Worm (Caenorhabditis elegans) whole organism, young adult: ENCODE results near the gene T04B2.3.
A peak's percentile ranks its signal among the peaks of the same experiment; 100 is the strongest.

Experiments
- B0035.1 ChIP-seq: sonication (generic microtip); optimal IDR thresholded peaks from 2 replicates; lab custom pipeline; 2016; ENCODE audit warnings: missing genetic modification characterization, mild to moderate bottlenecking, missing compliant biosample characterization, missing genotype, missing genetic modification reagents
- B0261.1 ChIP-seq: sonication (generic microtip); optimal IDR thresholded peaks from 2 replicates; lab custom pipeline; 2016; ENCODE audit warnings: mild to moderate bottlenecking, missing genetic modification characterization, moderate library complexity, missing compliant biosample characterization
- K11D2.4 ChIP-seq: fragments of 200-800 bp; sonication (Bioruptor generic); IDR thresholded peaks from 2 replicates; pipeline ENCODE4 v1.3.6; 2022; ENCODE audit warnings: missing genetic modification reagents, missing genetic modification characterization, missing compliant biosample characterization
- T26A5.8 ChIP-seq: sonication (generic microtip); optimal IDR thresholded peaks from 2 replicates; lab custom pipeline; 2016; ENCODE audit warnings: missing genetic modification characterization, missing compliant biosample characterization
- aptf-3 ChIP-seq: fragments of 200-800 bp; sonication (Bioruptor generic); IDR thresholded peaks from 2 replicates; pipeline ENCODE4 v1.3.6; 2022; ENCODE audit warnings: missing genetic modification characterization, missing compliant biosample characterization
- attf-3 ChIP-seq: fragments of 200-800 bp; sonication (Bioruptor generic); conservative IDR thresholded peaks from 2 replicates; pipeline ENCODE4 v1.3.6; 2022; ENCODE audit warnings: missing genetic modification reagents, missing genetic modification characterization, missing compliant biosample characterization
- ccch-3 ChIP-seq: fragments of 200-800 bp; sonication (Bioruptor generic); optimal IDR thresholded peaks from 2 replicates; lab custom pipeline; 2018; ENCODE audit warnings: mild to moderate bottlenecking, missing genetic modification characterization, missing compliant biosample characterization
- cebp-2 ChIP-seq: fragments of 200-800 bp; sonication (Bioruptor generic); IDR thresholded peaks from 2 replicates; pipeline ENCODE4 v1.3.6; 2022; ENCODE audit warnings: missing genetic modification characterization, missing compliant biosample characterization
- ceh-40 ChIP-seq: fragments of 200-800 bp; sonication (Bioruptor generic); IDR thresholded peaks from 2 replicates; pipeline ENCODE4 v1.3.6; 2022; ENCODE audit warnings: missing genetic modification characterization, missing compliant biosample characterization
- dox-1 ChIP-seq: fragments of 200-800 bp; sonication (Bioruptor generic); IDR thresholded peaks from 2 replicates; pipeline ENCODE4 v1.3.6; 2022; ENCODE audit warnings: missing genetic modification reagents, missing genetic modification characterization, missing compliant biosample characterization
- dpff-1 ChIP-seq: sonication (generic microtip); optimal IDR thresholded peaks from 2 replicates; lab custom pipeline; 2017; ENCODE audit warnings: mild to moderate bottlenecking, missing genetic modification characterization, missing compliant biosample characterization
- dpl-1 ChIP-seq: fragments of 150-350 bp; optimal IDR thresholded peaks from 2 replicates; lab custom pipeline; 2014; ENCODE audit warnings: missing biosample characterization, missing genetic modification reagents, missing genetic modification characterization
- efl-1 ChIP-seq: fragments of 150-350 bp; optimal IDR thresholded peaks from 2 replicates; lab custom pipeline; 2014; ENCODE audit warnings: missing biosample characterization, missing genetic modification reagents, missing genetic modification characterization
- egl-44 ChIP-seq: fragments of 200-800 bp; sonication (Bioruptor generic); IDR thresholded peaks from 2 replicates; pipeline ENCODE4 v1.3.6; 2022; ENCODE audit warnings: missing genetic modification reagents, missing genetic modification characterization, missing compliant biosample characterization
- egrh-3 ChIP-seq: fragments of 200-800 bp; sonication (Bioruptor generic); IDR thresholded peaks from 2 replicates; pipeline ENCODE4 v1.3.6; 2022; ENCODE audit warnings: missing genetic modification reagents, missing genetic modification characterization, missing compliant biosample characterization
- hmg-1.2 ChIP-seq: fragments of 200-800 bp; sonication (Bioruptor generic); IDR thresholded peaks from 2 replicates; pipeline ENCODE4 v1.3.6; 2022; ENCODE audit warnings: missing genetic modification reagents, missing genetic modification characterization, missing compliant biosample characterization
- lag-1 ChIP-seq: fragments of 200-800 bp; sonication (Bioruptor generic); IDR thresholded peaks from 2 replicates; pipeline ENCODE4 v1.3.6; 2022; ENCODE audit warnings: missing genetic modification reagents, missing genetic modification characterization, missing compliant biosample characterization
- lin-26 ChIP-seq: fragments of 200-800 bp; sonication (Bioruptor generic); IDR thresholded peaks from 2 replicates; pipeline ENCODE4 v1.3.6; 2022; ENCODE audit warnings: missing genetic modification reagents, missing genetic modification characterization, missing compliant biosample characterization
- madf-6 ChIP-seq: fragments of 200-800 bp; sonication (Bioruptor generic); IDR thresholded peaks from 2 replicates; pipeline ENCODE4 v1.3.6; 2022; ENCODE audit warnings: missing genetic modification reagents, missing genetic modification characterization, missing compliant biosample characterization
- madf-8 ChIP-seq: fragments of 200-800 bp; sonication (Bioruptor generic); conservative IDR thresholded peaks from 2 replicates; pipeline ENCODE4 v1.3.6; 2022; ENCODE audit warnings: missing genetic modification reagents, missing genetic modification characterization, missing compliant biosample characterization
- mel-28 ChIP-seq: sonication (generic microtip); optimal IDR thresholded peaks from 2 replicates; lab custom pipeline; 2016; ENCODE audit warnings: borderline replicate concordance, mild to moderate bottlenecking, missing genetic modification characterization, missing compliant biosample characterization
- nhr-120 ChIP-seq: fragments of 200-800 bp; sonication (Bioruptor generic); IDR thresholded peaks from 2 replicates; pipeline ENCODE4 v1.3.6; 2022; ENCODE audit warnings: missing genetic modification characterization, missing compliant biosample characterization
- nhr-90 ChIP-seq: sonication (generic microtip); optimal IDR thresholded peaks from 2 replicates; lab custom pipeline; 2016; ENCODE audit warnings: missing genotype, mild to moderate bottlenecking, missing genetic modification characterization, missing compliant biosample characterization
- repo-1 ChIP-seq: sonication (generic microtip); optimal IDR thresholded peaks from 2 replicates; lab custom pipeline; 2017; ENCODE audit warnings: mild to moderate bottlenecking, missing genetic modification characterization, missing compliant biosample characterization
- sdz-38 ChIP-seq: sonication (generic microtip); optimal IDR thresholded peaks from 2 replicates; lab custom pipeline; 2016; ENCODE audit warnings: missing genotype, missing genetic modification characterization, missing compliant biosample characterization
- snpc-4 ChIP-seq, 5 experiments: fragments of 150-350 bp in 1 of 5; sonication (generic microtip) in 4 of 5; optimal IDR thresholded peaks; 2 replicates each; lab custom pipeline; 2014 to 2018; ENCODE audit warnings: missing genetic modification characterization in 5 of 5, missing biosample characterization in 3 of 5, antibody characterized with exemption in 2 of 5, mild to moderate bottlenecking in 2 of 5, missing compliant biosample characterization in 2 of 5, missing genotype in 2 of 5, moderate library complexity in 2 of 5, missing genetic modification reagents in 1 of 5
- tbp1 ChIP-seq: fragments of 200-800 bp; sonication (Bioruptor generic); optimal IDR thresholded peaks from 2 replicates; lab custom pipeline; 2018; ENCODE audit warnings: mild to moderate bottlenecking, missing genetic modification characterization, missing compliant biosample characterization
- unc-130 ChIP-seq: sonication (generic microtip); optimal IDR thresholded peaks from 2 replicates; lab custom pipeline; 2016; ENCODE audit warnings: missing genetic modification reagents, missing genetic modification characterization, missing compliant biosample characterization
- zim-3 ChIP-seq: sonication (generic microtip); optimal IDR thresholded peaks from 2 replicates; lab custom pipeline; 2017; ENCODE audit warnings: mild to moderate bottlenecking, missing genetic modification characterization, moderate library complexity, missing compliant biosample characterization
- ztf-18 ChIP-seq: sonication (generic microtip); optimal IDR thresholded peaks from 2 replicates; lab custom pipeline; 2016; ENCODE audit warnings: missing genotype, mild to moderate bottlenecking, missing genetic modification characterization, missing compliant biosample characterization
- ztf-25 ChIP-seq: fragments of 200-800 bp; sonication (Bioruptor generic); IDR thresholded peaks from 2 replicates; pipeline ENCODE4 v1.3.6; 2022; ENCODE audit warnings: missing genetic modification reagents, missing genetic modification characterization, missing compliant biosample characterization
- ztf-6 ChIP-seq: fragments of 200-800 bp; sonication (Bioruptor generic); IDR thresholded peaks from 2 replicates; pipeline ENCODE4 v1.3.6; 2022; ENCODE audit warnings: missing genetic modification reagents, missing genetic modification characterization, missing compliant biosample characterization

T04B2.3 gene

ce11 chrIV:10066456-10066855 is 19.2 kb downstream of the T04B2.3 start:
- TF ChIP-seq sdz-38 (tag; lab: Kevin White, UChicago) (no peak), B0035.1 (tag; lab: Kevin White, UChicago) (no peak), mel-28 (no peak), repo-1 (no peak), ztf-18 (tag; lab: Kevin White, UChicago) (no peak), attf-3 (GFP tag; lab: Robert Waterston, UW) (no peak)

ce11 chrIV:10067541-10067940 is 20.3 kb downstream of the T04B2.3 start, which contains the start of gene cwn-2:
Gene cwn-2 (plus strand): TSS chrIV:10067816.
- TF ChIP-seq tbp1 = no peak

- TF ChIP-seq dox-1 = no peak
- no peak for TF ChIP-seq zim-3 (tag; lab: Kevin White, UChicago)
- TF ChIP-seq snpc-4 (GFP tag; optimal IDR thresholded peaks at IDR 0.05; lab: Kevin White, UChicago) = no peak
- TF ChIP-seq snpc-4 (tag; optimal IDR thresholded peaks at IDR 0.05; lab: Kevin White, UChicago) = no peak
- no peak for TF ChIP-seq egl-44 (GFP tag; lab: Robert Waterston, UW)
- no peak for TF ChIP-seq ccch-3 (GFP tag; lab: Kevin White, UChicago)
- no peak for TF ChIP-seq T26A5.8
- TF ChIP-seq K11D2.4 (GFP tag; lab: Robert Waterston, UW) = no peak
- TF ChIP-seq nhr-90 (tag; lab: Kevin White, UChicago) = no peak
- no peak for TF ChIP-seq ztf-25 (GFP tag; lab: Robert Waterston, UW)
- TF ChIP-seq dpl-1 = no peak
Measured at ce11 chrIV:10068266-10068665, 21.1 kb downstream of the T04B2.3 start.

ce11 chrIV:10071121-10071520 is 23.9 kb downstream of the T04B2.3 start:
- TF ChIP-seq egrh-3 (GFP tag; lab: Robert Waterston, UW) = peak; percentile 57; the same call in 1 of the 2 replicates
- TF ChIP-seq madf-6 (GFP tag; lab: Robert Waterston, UW) = peak; percentile 75
- peak; percentile 38; the same call in 1 of the 2 replicates for TF ChIP-seq madf-8 (GFP tag; lab: Robert Waterston, UW)
- TF ChIP-seq efl-1 = peak; percentile 42

ce11 chrIV:10072527-10072926 is 25.3 kb downstream of the T04B2.3 start, which contains the start of gene W01B6.3:
Gene W01B6.3 (minus strand): TSS chrIV:10072627.
- TF ChIP-seq dpff-1 (tag; lab: Kevin White, UChicago) = no peak
- no peak for TF ChIP-seq cebp-2
- TF ChIP-seq B0261.1 (tag; lab: Kevin White, UChicago) = no peak
- no peak for TF ChIP-seq ztf-6 (GFP tag; lab: Robert Waterston, UW)
- no peak for TF ChIP-seq nhr-120
- TF ChIP-seq aptf-3 (GFP tag; lab: Robert Waterston, UW) = no peak
- TF ChIP-seq lin-26 (GFP tag; lab: Robert Waterston, UW) = no peak
- TF ChIP-seq hmg-1.2 (GFP tag; lab: Robert Waterston, UW) = no peak

- TF ChIP-seq unc-130 (no peak), lag-1 (no peak), ceh-40 (GFP tag; lab: Robert Waterston, UW) (no peak)
Measured at ce11 chrIV:10075034-10075510, 27.9 kb downstream of the T04B2.3 start, which contains the start of the genes ttbk-4 and W01B6.4. Gene ttbk-4 (minus strand): TSS chrIV:10075134. Gene W01B6.4 (plus strand): TSS chrIV:10075460.
